Worm (Caenorhabditis elegans) whole organism, L1 larva: ENCODE results near the gene hmg-1.1.

Experiments
- blmp-1 ChIP-seq: fragments of 150-350 bp; optimal IDR thresholded peaks from 2 replicates; lab custom pipeline; 2014; ENCODE audit warnings: missing biosample characterization, missing genetic modification characterization
- ceh-82 ChIP-seq, 3 experiments: fragments of 150-350 bp in 1 of 3; sonication (generic microtip) in 2 of 3; optimal IDR thresholded peaks; 2 replicates each; lab custom pipeline; 2014 to 2017; ENCODE audit warnings: missing biosample characterization in 3 of 3, missing genetic modification characterization in 3 of 3
- ets-5 ChIP-seq: fragments of 200-800 bp; sonication (Bioruptor generic); IDR thresholded peaks from 2 replicates; pipeline ENCODE4 v1.3.6; 2022; ENCODE audit warnings: missing genetic modification characterization, missing compliant biosample characterization
- fkh-10 ChIP-seq: sonication (generic microtip); optimal IDR thresholded peaks from 2 replicates; lab custom pipeline; 2017; ENCODE audit warnings: missing biosample characterization, missing genetic modification reagents, missing genetic modification characterization
- fkh-8 ChIP-seq: sonication (generic microtip); optimal IDR thresholded peaks from 2 replicates; lab custom pipeline; 2016; ENCODE audit warnings: mild to moderate bottlenecking, missing genetic modification characterization, missing compliant biosample characterization
- lin-15B ChIP-seq: fragments of 150-350 bp; sonication (generic microtip); optimal IDR thresholded peaks from 3 replicates; lab custom pipeline; 2014; ENCODE audit warnings: missing biosample characterization, missing genetic modification characterization
- mef-2 ChIP-seq: fragments of 150-350 bp; optimal IDR thresholded peaks from 2 replicates; lab custom pipeline; 2014; ENCODE audit warnings: missing biosample characterization, missing genetic modification characterization
- nhr-11 ChIP-seq: fragments of 150-350 bp; optimal IDR thresholded peaks from 2 replicates; lab custom pipeline; 2014; ENCODE audit warnings: missing biosample characterization, missing genetic modification characterization
- nhr-237 ChIP-seq: fragments of 150-350 bp; optimal IDR thresholded peaks from 2 replicates; lab custom pipeline; 2014; ENCODE audit warnings: missing biosample characterization, missing genetic modification characterization
- sptf-1 ChIP-seq: fragments of 150-350 bp; optimal IDR thresholded peaks from 2 replicates; lab custom pipeline; 2014; ENCODE audit warnings: missing biosample characterization, missing genetic modification characterization
- tbx-2 ChIP-seq: sonication (generic microtip); optimal IDR thresholded peaks from 2 replicates; lab custom pipeline; 2016; ENCODE audit warnings: missing genetic modification characterization, missing compliant biosample characterization
- unc-30 ChIP-seq: sonication (generic microtip); optimal IDR thresholded peaks from 2 replicates; lab custom pipeline; 2017; ENCODE audit warnings: missing biosample characterization, missing genetic modification characterization
- unc-62 ChIP-seq: fragments of 150-350 bp; optimal IDR thresholded peaks from 2 replicates; lab custom pipeline; 2014; ENCODE audit warnings: missing biosample characterization, missing genetic modification reagents, missing genetic modification characterization
- ztf-4 ChIP-seq: fragments of 150-350 bp; optimal IDR thresholded peaks from 2 replicates; lab custom pipeline; 2014; ENCODE audit warnings: missing biosample characterization, missing genetic modification characterization

DNA sequence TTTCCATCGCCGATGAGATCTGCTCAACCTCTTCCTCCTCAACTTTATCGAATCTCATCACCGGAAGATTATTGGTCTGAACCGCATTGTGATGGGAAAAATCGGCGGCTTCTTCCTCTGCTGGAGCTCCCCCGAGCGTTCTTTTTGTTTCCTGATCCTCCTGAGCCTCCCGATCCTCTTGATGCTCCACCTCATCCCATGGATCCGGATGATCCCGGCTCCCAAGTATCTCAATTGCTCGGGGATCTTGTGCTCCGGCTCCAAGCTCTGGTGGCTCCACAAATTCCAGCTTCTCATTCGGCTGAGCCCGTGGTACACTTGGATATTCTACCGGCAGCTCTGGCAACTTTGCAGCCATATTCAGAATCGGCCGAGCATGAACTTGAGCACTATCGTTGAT lies 7.4 kb downstream of the hmg-1.1 start:
- TF ChIP-seq fkh-10 (GFP tag; lab: Kevin White, UChicago) (no peak), mef-2 (tag; lab: Kevin White, UChicago) (no peak), fkh-8 (no peak), nhr-237 (no peak), ets-5 (GFP tag; lab: Robert Waterston, UW) (no peak), sptf-1 (tag; lab: Kevin White, UChicago) (no peak), ceh-82 (tag; optimal IDR thresholded peaks at IDR 0.05; lab: Kevin White, UChicago) (no peak), unc-30 (tag; lab: Kevin White, UChicago) (no peak), nhr-11 (tag; lab: Kevin White, UChicago) (no peak), tbx-2 (tag; lab: Kevin White, UChicago) (no peak), blmp-1 (tag; lab: Kevin White, UChicago) (no peak), unc-62 (GFP tag; lab: Kevin White, UChicago) (no peak), ztf-4 (no peak), lin-15B (tag; lab: Kevin White, UChicago) (no peak)
